Fruit fly (Drosophila melanogaster) whole organism, pupa: Measurements from ENCODE around the gene chb.

Experiments used
- CG10348 ChIP-seq: fragments of 200-800 bp; sonication (Bioruptor generic); IDR thresholded peaks from 2 replicates; pipeline ENCODE4 v1.3.6; 2022; ENCODE audit warnings: missing biosample characterization, missing genetic modification characterization
- CG12605 ChIP-seq: fragments of 200-800 bp; sonication (Bioruptor generic); IDR thresholded peaks from 2 replicates; pipeline ENCODE4 v1.3.6; 2022; ENCODE audit warnings: missing biosample characterization, missing genetic modification characterization
- CG13204 ChIP-seq: fragments of 200-800 bp; sonication (Bioruptor generic); optimal IDR thresholded peaks from 2 replicates; lab custom pipeline; 2018; ENCODE audit warnings: missing biosample characterization, mild to moderate bottlenecking, missing genetic modification characterization, moderate library complexity
- CG14655 ChIP-seq: fragments of 200-800 bp; sonication (Bioruptor generic); optimal IDR thresholded peaks from 3 replicates; lab custom pipeline; 2017; ENCODE audit warnings: mild to moderate bottlenecking, missing biosample characterization, missing genetic modification reagents, missing genetic modification characterization
- CG15710 ChIP-seq: fragments of 200-800 bp; sonication (Bioruptor generic); optimal IDR thresholded peaks from 2 replicates; lab custom pipeline; 2018; ENCODE audit warnings: missing biosample characterization, mild to moderate bottlenecking, missing genetic modification characterization, moderate library complexity
- CG17806 ChIP-seq: fragments of 200-800 bp; sonication (Bioruptor generic); optimal IDR thresholded peaks from 2 replicates; lab custom pipeline; 2018; ENCODE audit warnings: missing biosample characterization, mild to moderate bottlenecking, missing genetic modification characterization, moderate library complexity
- CG32121 ChIP-seq: fragments of 200-800 bp; sonication (Bioruptor generic); IDR thresholded peaks from 2 replicates; pipeline ENCODE4 v1.3.6; 2022; ENCODE audit warnings: missing biosample characterization, missing genetic modification characterization
- CG34367 ChIP-seq: fragments of 200-800 bp; sonication (Bioruptor generic); optimal IDR thresholded peaks from 2 replicates; lab custom pipeline; 2018; ENCODE audit warnings: missing biosample characterization, mild to moderate bottlenecking, missing genetic modification characterization
- CG4496 ChIP-seq: fragments of 200-800 bp; sonication (Bioruptor generic); IDR thresholded peaks from 3 replicates; pipeline ENCODE4 v1.3.6; 2022; ENCODE audit warnings: missing biosample characterization, missing genetic modification characterization
- CG8159 ChIP-seq: fragments of 200-800 bp; sonication (Bioruptor generic); optimal IDR thresholded peaks from 3 replicates; lab custom pipeline; 2018; ENCODE audit warnings: missing biosample characterization, mild to moderate bottlenecking, missing genetic modification characterization, moderate library complexity
- CG8301 ChIP-seq: fragments of 200-800 bp; sonication (Bioruptor generic); optimal IDR thresholded peaks from 2 replicates; lab custom pipeline; 2018; ENCODE audit warnings: missing biosample characterization, mild to moderate bottlenecking, missing genetic modification characterization
- CG9948 ChIP-seq: fragments of 200-800 bp; sonication (Bioruptor generic); optimal IDR thresholded peaks from 2 replicates; lab custom pipeline; 2018; ENCODE audit warnings: missing biosample characterization, mild to moderate bottlenecking, missing genetic modification characterization, moderate library complexity
- D1 ChIP-seq: fragments of 200-800 bp; sonication (Bioruptor generic); optimal IDR thresholded peaks from 2 replicates; lab custom pipeline; 2018; ENCODE audit warnings: missing biosample characterization, mild to moderate bottlenecking, missing genetic modification characterization, moderate library complexity
- EcR ChIP-seq: fragments of 200-800 bp; sonication (Bioruptor generic); optimal IDR thresholded peaks from 3 replicates; lab custom pipeline; 2019; ENCODE audit warnings: missing biosample characterization, missing genetic modification characterization, mild to moderate bottlenecking, moderate library complexity, missing genetic modification reagents
- Ets98B ChIP-seq: fragments of 200-800 bp; sonication (Bioruptor generic); IDR thresholded peaks from 2 replicates; pipeline ENCODE4 v1.3.6; 2022; ENCODE audit warnings: missing biosample characterization, missing genetic modification characterization
- Pif1A ChIP-seq: fragments of 200-800 bp; sonication (Bioruptor generic); optimal IDR thresholded peaks from 3 replicates; lab custom pipeline; 2016; ENCODE audit warnings: missing biosample characterization, missing genetic modification characterization
- Pif1B ChIP-seq: fragments of 200-800 bp; sonication (Bioruptor generic); optimal IDR thresholded peaks from 3 replicates; lab custom pipeline; 2016; ENCODE audit warnings: missing biosample characterization, missing genetic modification characterization
- Snoo ChIP-seq: fragments of 200-800 bp; sonication (Bioruptor generic); optimal IDR thresholded peaks from 3 replicates; lab custom pipeline; 2017; ENCODE audit warnings: missing biosample characterization, mild to moderate bottlenecking, missing genetic modification characterization, inconsistent platforms
- fd96Ca ChIP-seq: fragments of 200-800 bp; sonication (Bioruptor generic); IDR thresholded peaks from 3 replicates; pipeline ENCODE4 v1.3.6; 2022; ENCODE audit warnings: missing biosample characterization, missing genetic modification characterization
- gl ChIP-seq: fragments of 200-800 bp; sonication (Bioruptor generic); optimal IDR thresholded peaks from 2 replicates; lab custom pipeline; 2018; ENCODE audit warnings: missing biosample characterization, mild to moderate bottlenecking, missing genetic modification characterization
- rn ChIP-seq: fragments of 200-800 bp; sonication (Bioruptor generic); IDR thresholded peaks from 2 replicates; pipeline ENCODE4 v1.3.6; 2022; ENCODE audit warnings: missing biosample characterization, missing genetic modification characterization

Gene chb

dm6 chr3L:21194392-21194925, 21.8 kb downstream of the chb start:
- no peak for TF ChIP-seq CG8301 (tag; lab: Kevin White, UChicago)
- TF ChIP-seq Ets98B (GFP tag; lab: Robert Waterston, UW), result no peak
- no peak for TF ChIP-seq CG9948 (tag; lab: Kevin White, UChicago)
- TF ChIP-seq rn (GFP tag; lab: Robert Waterston, UW), result no peak
- TF ChIP-seq EcR (GFP tag; lab: Kevin White, UChicago), result no peak
- TF ChIP-seq gl (tag; lab: Kevin White, UChicago), result no peak
- no peak for TF ChIP-seq Snoo (tag; lab: Kevin White, UChicago)
- TF ChIP-seq fd96Ca (GFP tag; lab: Robert Waterston, UW), result no peak
- no peak for TF ChIP-seq CG32121 (GFP tag; lab: Robert Waterston, UW)
- TF ChIP-seq CG17806 (tag; lab: Kevin White, UChicago), result no peak
- no peak for TF ChIP-seq CG8159
- no peak for TF ChIP-seq CG15710 (tag; lab: Kevin White, UChicago)
- no peak for TF ChIP-seq CG12605 (GFP tag; lab: Robert Waterston, UW)
- TF ChIP-seq CG4496, result no peak
- TF ChIP-seq CG13204 (GFP tag; lab: Kevin White, UChicago), result no peak
- TF ChIP-seq Pif1A (GFP tag; lab: Kevin White, UChicago), result no peak
- no peak for TF ChIP-seq Pif1B (GFP tag; lab: Kevin White, UChicago)
- TF ChIP-seq CG14655 (GFP tag; lab: Kevin White, UChicago), result no peak
- no peak for TF ChIP-seq D1 (tag; lab: Kevin White, UChicago)
- TF ChIP-seq CG10348 (GFP tag; lab: Robert Waterston, UW), result no peak

dm6 chr3L:21196563-21196962, 23.9 kb downstream of the chb start, which contains the start of the genes Targ3 and park:
Gene Targ3 (plus strand): TSS chr3L:21196831.
Gene park (minus strand): TSS chr3L:21196853.
- TF ChIP-seq CG8301 (tag; lab: Kevin White, UChicago) (no peak), CG9948 (tag; lab: Kevin White, UChicago) (no peak), CG10348 (GFP tag; lab: Robert Waterston, UW) (no peak), Pif1B (GFP tag; lab: Kevin White, UChicago) (no peak), CG13204 (GFP tag; lab: Kevin White, UChicago) (no peak), CG4496 (0 out of 3 replicates have a peak, but pooled peaks have one; percentile 37), Ets98B (GFP tag; lab: Robert Waterston, UW) (no peak), rn (GFP tag; lab: Robert Waterston, UW) (no peak), D1 (tag; lab: Kevin White, UChicago) (no peak), CG17806 (tag; lab: Kevin White, UChicago) (no peak), fd96Ca (GFP tag; lab: Robert Waterston, UW) (peak; percentile 33; the same call in 1 of the 3 replicates), CG8159 (no peak), Snoo (tag; lab: Kevin White, UChicago) (no peak)

dm6 chr3L:21200587-21200986, 27.9 kb downstream of the chb start:
- TF ChIP-seq rn (GFP tag; lab: Robert Waterston, UW) (no peak), CG4496 (peak; percentile 70), fd96Ca (GFP tag; lab: Robert Waterston, UW) (no peak), CG34367 (tag; lab: Kevin White, UChicago) (no peak), Ets98B (GFP tag; lab: Robert Waterston, UW) (no peak; the same call in 1 of the 2 replicates), EcR (GFP tag; lab: Kevin White, UChicago) (peak; percentile 2), CG15710 (tag; lab: Kevin White, UChicago) (no peak), Snoo (tag; lab: Kevin White, UChicago) (no peak), Pif1B (GFP tag; lab: Kevin White, UChicago) (peak; percentile 11), CG14655 (GFP tag; lab: Kevin White, UChicago) (peak; percentile 35), Pif1A (GFP tag; lab: Kevin White, UChicago) (peak; percentile 17), CG32121 (GFP tag; lab: Robert Waterston, UW) (no peak), CG9948 (tag; lab: Kevin White, UChicago) (peak; percentile 28), CG8159 (no peak)

dm6 chr3L:21201246-21201896, 28.7 kb downstream of the chb start:
- TF ChIP-seq gl (tag; lab: Kevin White, UChicago) (no peak), CG9948 (tag; lab: Kevin White, UChicago) (no peak), CG14655 (GFP tag; lab: Kevin White, UChicago) (no peak), EcR (GFP tag; lab: Kevin White, UChicago) (no peak)

- TF ChIP-seq gl (tag; lab: Kevin White, UChicago) (no peak), EcR (GFP tag; lab: Kevin White, UChicago) (peak; percentile 72), CG14655 (GFP tag; lab: Kevin White, UChicago) (peak; percentile 11), D1 (tag; lab: Kevin White, UChicago) (peak; percentile 52)
These were observed 29.6 kb downstream of the chb start for dm6 chr3L:21202029-21202776.
